Fruit fly (Drosophila melanogaster): ENCODE measurements around the gene CG45067.

The CG45067 gene

DNA sequence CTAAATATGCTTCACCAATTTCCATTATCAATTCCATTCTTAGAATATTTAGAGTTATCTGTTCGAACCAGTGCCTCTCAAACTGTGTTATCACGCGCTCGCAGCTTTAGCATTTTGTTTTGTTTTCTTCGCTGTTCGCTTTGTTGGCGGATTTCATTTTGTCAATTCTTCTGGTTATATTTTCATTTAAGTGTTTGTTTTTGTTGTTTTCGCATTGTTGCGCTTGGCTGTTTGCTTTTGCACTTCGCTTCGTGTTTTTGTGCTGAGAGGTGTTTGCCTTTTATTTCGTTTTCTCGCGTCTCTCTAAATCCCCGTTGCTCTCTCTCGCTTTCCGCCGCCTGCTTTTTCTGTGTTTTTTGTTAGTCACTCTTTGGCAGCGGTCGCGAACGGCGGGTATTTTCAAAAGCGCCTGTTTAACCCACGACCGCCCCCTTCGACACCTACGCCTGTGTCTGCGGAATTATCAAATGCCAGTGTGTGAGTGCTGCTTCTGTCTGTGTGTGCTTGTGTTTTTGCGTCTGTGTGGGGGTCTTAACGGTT, 36.6 kb downstream of the CG45067 start:
- TF ChIP-seq BtbVII (GFP tag; optimal IDR thresholded peaks at IDR 0.05) (peak; percentile 45), Poxn (GFP tag; IDR thresholded peaks at IDR 0.05) (no peak), hkb (optimal IDR thresholded peaks at IDR 0.05) (no peak), hkb (GFP tag; IDR thresholded peaks at IDR 0.05) (peak; percentile 59), Hmx (GFP tag; optimal IDR thresholded peaks at IDR 0.05) (no peak), Max (GFP tag; optimal IDR thresholded peaks at IDR 0.05) (no peak), CG13775 (GFP tag; optimal IDR thresholded peaks at IDR 0.05) (no peak), sr (GFP tag; IDR thresholded peaks at IDR 0.05) (peak; percentile 96), Bgb (GFP tag; IDR thresholded peaks at IDR 0.05; ENCODE audit: partially characterized antibody) (peak; percentile 43; the same call in 1 of the 2 replicates), eve (GFP tag; optimal IDR thresholded peaks at IDR 0.05) (peak in 1 of 2 experiments; percentile 51), repo (GFP tag; optimal IDR thresholded peaks at IDR 0.05) (peak; percentile 31), Oaz (GFP tag; IDR thresholded peaks at IDR 0.05) (no peak), CG6854 (GFP tag; optimal IDR thresholded peaks at IDR 0.05) (peak; percentile 20), tna (GFP tag; IDR thresholded peaks at IDR 0.05; ENCODE audit: partially characterized antibody) (peak; percentile 61; the same call in 1 of the 2 replicates), B-H1 (GFP tag; IDR thresholded peaks at IDR 0.05) (no peak), CG15514 (GFP tag; optimal IDR thresholded peaks at IDR 0.05) (peak; percentile 56), Camta (GFP tag; optimal IDR thresholded peaks at IDR 0.05) (no peak), inv (GFP tag; IDR thresholded peaks at IDR 0.05; ENCODE audit: partially characterized antibody) (0 out of 2 replicates have a peak, but pooled peaks have one; percentile 27), Atf6 (GFP tag; IDR thresholded peaks at IDR 0.05) (peak; percentile 63), CG13287 (GFP tag; IDR thresholded peaks at IDR 0.05; ENCODE audit: partially characterized antibody) (peak; percentile 49; the same call in 1 of the 2 replicates), abd-A (tag; optimal IDR thresholded peaks at IDR 0.05) (peak; percentile 90), lilli (GFP tag; optimal IDR thresholded peaks at IDR 0.05) (peak; percentile 71), CG17568 (GFP tag; optimal IDR thresholded peaks at IDR 0.05) (peak; percentile 75), Dll (GFP tag; IDR thresholded peaks at IDR 0.05; ENCODE audit: partially characterized antibody) (0 out of 4 replicates have a peak, but pooled peaks have one; percentile 24), HLH54F (GFP tag; optimal IDR thresholded peaks at IDR 0.05) (no peak), B-H2 (GFP tag; optimal IDR thresholded peaks at IDR 0.05) (peak; percentile 73), CG31224 (GFP tag; IDR thresholded peaks at IDR 0.05) (peak; percentile 37; the same call in 1 of the 2 replicates), wdn (GFP tag; IDR thresholded peaks at IDR 0.05) (peak; percentile 33; the same call in 1 of the 2 replicates), CG9817 (tag; optimal IDR thresholded peaks at IDR 0.05) (no peak), dpn (GFP tag; optimal IDR thresholded peaks at IDR 0.05) (peak in 1 of 2 experiments; percentile 13), prd (optimal IDR thresholded peaks at IDR 0.05) (no peak), prd (GFP tag; IDR thresholded peaks at IDR 0.05) (no peak), Blimp-1 (GFP tag; optimal IDR thresholded peaks at IDR 0.05) (no peak), sna (GFP tag; IDR thresholded peaks at IDR 0.05; ENCODE audit: partially characterized antibody) (peak; percentile 33; the same call in 1 of the 2 replicates), GATAe (GFP tag; conservative IDR thresholded peaks at IDR 0.05) (peak; percentile 49), HLH3B (GFP tag; IDR thresholded peaks at IDR 0.05) (peak; percentile 41; the same call in 1 of the 2 replicates), CG17359 (tag; optimal IDR thresholded peaks at IDR 0.05) (peak; percentile 29), pb (GFP tag; optimal IDR thresholded peaks at IDR 0.05) (no peak), row (GFP tag; IDR thresholded peaks at IDR 0.05) (peak; percentile 35; the same call in 1 of the 3 replicates), unc-4 (GFP tag; IDR thresholded peaks at IDR 0.05; ENCODE audit: partially characterized antibody) (no peak), Hey (tag; optimal IDR thresholded peaks at IDR 0.05) (peak; percentile 44), CG18011 (GFP tag; optimal IDR thresholded peaks at IDR 0.05) (peak; percentile 2), caup (GFP tag; optimal IDR thresholded peaks at IDR 0.05; ENCODE audit: severe bottlenecking) (peak; percentile 77), pita (GFP tag; optimal IDR thresholded peaks at IDR 0.05) (no peak), Mrtf (GFP tag; IDR thresholded peaks at IDR 0.05) (no peak), pros (GFP tag; optimal IDR thresholded peaks at IDR 0.05) (peak; percentile 39), CG6654 (GFP tag; optimal IDR thresholded peaks at IDR 0.05) (peak; percentile 95), tin (GFP tag; optimal IDR thresholded peaks at IDR 0.05) (no peak), Dip2 (GFP tag; IDR thresholded peaks at IDR 0.05) (no peak)

Measured in whole organism, embryonic.